Worm (Caenorhabditis elegans) whole organism, L4/young adult: Measurements from ENCODE around the gene mre-11.

Source experiments
- W03F9.2 ChIP-seq: fragments of 150-350 bp; optimal IDR thresholded peaks from 2 replicates; lab custom pipeline; 2014; ENCODE audit warnings: missing biosample characterization, missing genetic modification characterization
- him-1 ChIP-seq: sonication (generic microtip); optimal IDR thresholded peaks from 2 replicates; lab custom pipeline; 2016; ENCODE audit warnings: missing genotype, missing genetic modification reagents, missing genetic modification characterization, missing compliant biosample characterization

ce11 chrV:10770026-10770425 lies 33.4 kb upstream of the mre-11 start, which contains the start of the genes D1054.1 and pas-2:
- TF ChIP-seq him-1 (tag; lab: Kevin White, UChicago), result no peak
- TF ChIP-seq W03F9.2 (tag; lab: Kevin White, UChicago), result peak; percentile 48
